Worm (Caenorhabditis elegans) whole organism, L3 larva: ENCODE measurements around the gene Y50D4A.4.

Experiments
- nhr-28 ChIP-seq: fragments of 150-350 bp; optimal IDR thresholded peaks from 2 replicates; lab custom pipeline; 2014; ENCODE audit warnings: missing biosample characterization, missing genetic modification characterization
- nhr-77 ChIP-seq: fragments of 150-350 bp; optimal IDR thresholded peaks from 2 replicates; lab custom pipeline; 2014; ENCODE audit warnings: missing biosample characterization, missing genetic modification characterization

- TF ChIP-seq nhr-77 (tag; lab: Kevin White, UChicago), result no peak
- no peak for TF ChIP-seq nhr-28 (tag; lab: Kevin White, UChicago)
Observed at ce11 chrV:1201717-1202116, 5.8 kb upstream of the Y50D4A.4 start.
